Worm (Caenorhabditis elegans) whole organism, L4 larva: Measurements from ENCODE around the gene zmp-2.

Experiments used
- D1046.2 ChIP-seq: fragments of 200-800 bp; sonication (Bioruptor generic); IDR thresholded peaks from 2 replicates; pipeline ENCODE4 v1.3.6; 2022; ENCODE audit warnings: missing genetic modification characterization, missing compliant biosample characterization
- F44E2.7 ChIP-seq: fragments of 200-800 bp; sonication (Bioruptor generic); IDR thresholded peaks from 2 replicates; pipeline ENCODE4 v2.1.2; 2022; ENCODE audit warnings: missing genetic modification characterization, missing compliant biosample characterization
- Y105C5A.15 ChIP-seq: fragments of 200-800 bp; sonication (Bioruptor generic); IDR thresholded peaks from 2 replicates; pipeline ENCODE4 v1.3.6; 2022; ENCODE audit warnings: missing genetic modification characterization, missing compliant biosample characterization
- Y48G9A.11 ChIP-seq: fragments of 200-800 bp; sonication (Bioruptor generic); IDR thresholded peaks from 2 replicates; pipeline ENCODE4 v1.3.6; 2022; ENCODE audit warnings: missing genetic modification reagents, missing genetic modification characterization, missing compliant biosample characterization
- Y75B8A.6 ChIP-seq: fragments of 200-800 bp; sonication (Bioruptor generic); IDR thresholded peaks from 2 replicates; pipeline ENCODE4 v1.3.6; 2022; ENCODE audit warnings: missing genetic modification reagents, missing genetic modification characterization, missing compliant biosample characterization
- arid-1 ChIP-seq: fragments of 200-800 bp; sonication (Bioruptor generic); conservative IDR thresholded peaks from 2 replicates; pipeline ENCODE4 v1.3.6; 2022; ENCODE audit warnings: missing genetic modification reagents, missing genetic modification characterization, missing compliant biosample characterization
- ceh-32 ChIP-seq: sonication (generic microtip); optimal IDR thresholded peaks from 2 replicates; lab custom pipeline; 2016; ENCODE audit warnings: mild to moderate bottlenecking, missing genetic modification characterization, missing compliant biosample characterization; ENCODE audit not compliant: poor library complexity
- cey-2 ChIP-seq: sonication (generic microtip); optimal IDR thresholded peaks from 3 replicates; lab custom pipeline; 2017; ENCODE audit warnings: missing genetic modification characterization, mild to moderate bottlenecking, missing compliant biosample characterization, antibody characterized with exemption, borderline replicate concordance; ENCODE audit not compliant: insufficient read depth
- ctbp-1 ChIP-seq: fragments of 200-800 bp; sonication (Bioruptor generic); IDR thresholded peaks from 2 replicates; pipeline ENCODE4 v1.3.6; 2022; ENCODE audit warnings: missing genetic modification reagents, missing genetic modification characterization, missing compliant biosample characterization
- daf-16 ChIP-seq, 3 experiments: sonication (generic microtip); optimal IDR thresholded peaks; 2 replicates each; lab custom pipeline; 2016 to 2017; ENCODE audit warnings: missing genetic modification characterization in 3 of 3, missing genetic modification reagents in 3 of 3, mild to moderate bottlenecking in 2 of 3, missing compliant biosample characterization in 2 of 3, missing biosample characterization in 1 of 3, moderate library complexity in 1 of 3
- dmd-6 ChIP-seq: fragments of 200-800 bp; sonication (Bioruptor generic); IDR thresholded peaks from 2 replicates; pipeline ENCODE4 v1.3.6; 2022; ENCODE audit warnings: missing genetic modification reagents, missing genetic modification characterization, missing compliant biosample characterization
- duxl-1 ChIP-seq: sonication (generic microtip); optimal IDR thresholded peaks from 2 replicates; lab custom pipeline; 2016; ENCODE audit warnings: mild to moderate bottlenecking, missing genetic modification characterization, moderate library complexity, missing compliant biosample characterization; ENCODE audit not compliant: poor library complexity
- dve-1 ChIP-seq: sonication (generic microtip); optimal IDR thresholded peaks from 2 replicates; lab custom pipeline; 2017; ENCODE audit warnings: antibody characterized with exemption, mild to moderate bottlenecking, missing genetic modification characterization, missing compliant biosample characterization; ENCODE audit not compliant: insufficient read depth
- egl-43 ChIP-seq: fragments of 200-800 bp; sonication (Bioruptor generic); IDR thresholded peaks from 2 replicates; pipeline ENCODE4 v1.3.6; 2022; ENCODE audit warnings: missing genetic modification reagents, missing genetic modification characterization, missing compliant biosample characterization
- fkh-10 ChIP-seq: fragments of 150-350 bp; optimal IDR thresholded peaks from 2 replicates; lab custom pipeline; 2014; ENCODE audit warnings: missing biosample characterization, missing genetic modification reagents, missing genetic modification characterization
- fos-1 ChIP-seq: fragments of 150-350 bp; optimal IDR thresholded peaks from 2 replicates; lab custom pipeline; 2014; ENCODE audit warnings: missing biosample characterization, missing genetic modification characterization
- gei-8 ChIP-seq: fragments of 200-800 bp; sonication (Bioruptor generic); optimal IDR thresholded peaks from 2 replicates; lab custom pipeline; 2018; ENCODE audit warnings: mild to moderate bottlenecking, missing genetic modification characterization, missing compliant biosample characterization
- hlh-11 ChIP-seq: fragments of 200-800 bp; sonication (Bioruptor generic); optimal IDR thresholded peaks from 2 replicates; lab custom pipeline; 2018; ENCODE audit warnings: mild to moderate bottlenecking, missing genetic modification characterization, missing compliant biosample characterization
- hlh-30 ChIP-seq: sonication (generic microtip); optimal IDR thresholded peaks from 2 replicates; lab custom pipeline; 2017; ENCODE audit warnings: antibody characterized with exemption, mild to moderate bottlenecking, missing genetic modification characterization, missing compliant biosample characterization; ENCODE audit not compliant: insufficient read depth
- lim-7 ChIP-seq: fragments of 200-800 bp; sonication (Bioruptor generic); IDR thresholded peaks from 2 replicates; pipeline ENCODE4 v1.3.6; 2022; ENCODE audit warnings: missing genetic modification characterization, missing compliant biosample characterization
- lin-1 ChIP-seq: fragments of 200-800 bp; sonication (Bioruptor generic); IDR thresholded peaks from 2 replicates; pipeline ENCODE4 v1.3.6; 2022; ENCODE audit warnings: missing genetic modification reagents, missing genetic modification characterization, missing compliant biosample characterization
- lin-29 ChIP-seq: fragments of 200-800 bp; sonication (Bioruptor generic); IDR thresholded peaks from 2 replicates; pipeline ENCODE4 v1.3.6; 2022; ENCODE audit warnings: missing genetic modification reagents, missing genetic modification characterization, missing compliant biosample characterization
- lin-38 ChIP-seq: fragments of 200-800 bp; sonication (Bioruptor generic); IDR thresholded peaks from 2 replicates; pipeline ENCODE4 v1.3.6; 2022; ENCODE audit warnings: missing genetic modification reagents, missing genetic modification characterization, missing compliant biosample characterization
- madf-5 ChIP-seq, 2 experiments: fragments of 200-800 bp; sonication (Bioruptor generic); IDR thresholded peaks; 2 replicates each; pipeline ENCODE4 v1.3.6; 2022; ENCODE audit warnings: missing compliant biosample characterization in 2 of 2, missing genetic modification characterization in 2 of 2
- mep-1 ChIP-seq: fragments of 150-350 bp; sonication (generic microtip); optimal IDR thresholded peaks from 3 replicates; lab custom pipeline; 2014; ENCODE audit warnings: missing biosample characterization, missing genetic modification characterization
- mxl-3 ChIP-seq: fragments of 200-800 bp; sonication (Bioruptor generic); optimal IDR thresholded peaks from 2 replicates; lab custom pipeline; 2018; ENCODE audit warnings: mild to moderate bottlenecking, missing genetic modification characterization, missing compliant biosample characterization
- nhr-10 ChIP-seq: fragments of 150-350 bp; optimal IDR thresholded peaks from 2 replicates; lab custom pipeline; 2014; ENCODE audit warnings: missing biosample characterization, missing genetic modification characterization
- nhr-111 ChIP-seq: fragments of 200-800 bp; sonication (Bioruptor generic); optimal IDR thresholded peaks from 2 replicates; lab custom pipeline; 2018; ENCODE audit warnings: mild to moderate bottlenecking, missing genetic modification characterization, missing compliant biosample characterization
- nhr-28 ChIP-seq: fragments of 150-350 bp; optimal IDR thresholded peaks from 2 replicates; lab custom pipeline; 2014; ENCODE audit warnings: missing biosample characterization, missing genetic modification characterization
- nhr-41 ChIP-seq: fragments of 200-800 bp; sonication (Bioruptor generic); IDR thresholded peaks from 2 replicates; pipeline ENCODE4 v1.3.6; 2022; ENCODE audit warnings: missing genetic modification reagents, missing genetic modification characterization, missing compliant biosample characterization
- nhr-48 ChIP-seq: sonication (generic microtip); optimal IDR thresholded peaks from 2 replicates; lab custom pipeline; 2016; ENCODE audit warnings: mild to moderate bottlenecking, missing genetic modification characterization, missing compliant biosample characterization
- nhr-6 ChIP-seq: fragments of 150-350 bp; optimal IDR thresholded peaks from 2 replicates; lab custom pipeline; 2014; ENCODE audit warnings: missing biosample characterization, missing genetic modification characterization
- pha-4 ChIP-seq, 2 experiments: fragments of 150-350 bp in 1 of 2; fragments of 200-800 bp in 1 of 2; sonication (Bioruptor generic) in 1 of 2; IDR thresholded peaks in 1 of 2; optimal IDR thresholded peaks in 1 of 2; 2 replicates each; pipeline versions ENCODE4 v1.3.6 to Lab custom; 2014 to 2022; ENCODE audit warnings: missing genetic modification characterization in 2 of 2, missing genetic modification reagents in 2 of 2, missing biosample characterization in 1 of 2, missing compliant biosample characterization in 1 of 2
- php-3 ChIP-seq: fragments of 200-800 bp; sonication (Bioruptor generic); IDR thresholded peaks from 2 replicates; pipeline ENCODE4 v1.3.6; 2022; ENCODE audit warnings: missing genetic modification reagents, missing genetic modification characterization, missing compliant biosample characterization
- pqm-1 ChIP-seq: sonication (generic microtip); optimal IDR thresholded peaks from 2 replicates; lab custom pipeline; 2017; ENCODE audit warnings: missing biosample characterization, missing genetic modification characterization
- saeg-2 ChIP-seq: fragments of 200-800 bp; sonication (Bioruptor generic); IDR thresholded peaks from 2 replicates; pipeline ENCODE4 v1.3.6; 2022; ENCODE audit warnings: missing genetic modification reagents, missing genetic modification characterization, missing compliant biosample characterization
- snpc-1.2 ChIP-seq: fragments of 200-800 bp; sonication (Bioruptor generic); IDR thresholded peaks from 2 replicates; pipeline ENCODE4 v1.3.6; 2022; ENCODE audit warnings: missing genetic modification reagents, missing genetic modification characterization, missing compliant biosample characterization
- snpc-4 ChIP-seq: fragments of 150-350 bp; optimal IDR thresholded peaks from 2 replicates; lab custom pipeline; 2014; ENCODE audit warnings: missing biosample characterization, missing genetic modification characterization
- tra-1 ChIP-seq: fragments of 200-800 bp; sonication (Bioruptor generic); IDR thresholded peaks from 2 replicates; pipeline ENCODE4 v1.3.6; 2022; ENCODE audit warnings: missing genetic modification reagents, missing genetic modification characterization, missing compliant biosample characterization
- unc-62 ChIP-seq, 3 experiments: fragments of 150-350 bp in 1 of 3; sonication (generic microtip); optimal IDR thresholded peaks in 2 of 3; peaks in 1 of 3; 1 replicate in 1 of 3; 2 replicates in 2 of 3; lab custom pipeline; 2014 to 2017; ENCODE audit warnings: missing biosample characterization in 3 of 3, missing genetic modification characterization in 3 of 3, missing genetic modification reagents in 3 of 3, missing genotype in 1 of 3
- ztf-7 ChIP-seq: fragments of 150-350 bp; optimal IDR thresholded peaks from 2 replicates; lab custom pipeline; 2014; ENCODE audit warnings: missing biosample characterization, missing genetic modification characterization

The zmp-2 gene

DNA sequence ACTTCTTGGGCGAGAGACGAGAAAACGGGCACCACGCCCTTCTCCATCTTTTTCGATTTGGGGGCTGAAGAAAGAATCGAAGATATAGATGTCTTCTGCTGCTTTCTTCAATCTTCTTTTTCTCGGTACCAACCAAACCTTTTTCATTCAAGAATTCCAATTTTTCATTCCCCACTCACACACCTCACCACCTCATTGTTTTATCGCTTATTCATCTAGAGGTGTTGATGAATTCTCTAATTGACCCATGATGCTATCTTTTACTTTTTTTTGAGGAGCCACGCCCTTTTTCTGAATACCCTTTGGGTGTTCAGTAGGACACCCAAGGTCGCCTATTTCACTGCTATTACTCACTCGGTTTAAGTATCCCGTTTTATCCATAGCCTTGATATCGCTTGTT, 15.3 kb downstream of the zmp-2 start:
- no peak for TF ChIP-seq nhr-28 (tag; lab: Kevin White, UChicago)
- TF ChIP-seq unc-62 (GFP tag; optimal IDR thresholded peaks at IDR 0.05 in 1 of 2; lab: Kevin White, UChicago) = peak in 1 of 2 experiments; percentile 28
- TF ChIP-seq unc-62 (tag; optimal IDR thresholded peaks at IDR 0.05; lab: Kevin White, UChicago) = no peak

DNA sequence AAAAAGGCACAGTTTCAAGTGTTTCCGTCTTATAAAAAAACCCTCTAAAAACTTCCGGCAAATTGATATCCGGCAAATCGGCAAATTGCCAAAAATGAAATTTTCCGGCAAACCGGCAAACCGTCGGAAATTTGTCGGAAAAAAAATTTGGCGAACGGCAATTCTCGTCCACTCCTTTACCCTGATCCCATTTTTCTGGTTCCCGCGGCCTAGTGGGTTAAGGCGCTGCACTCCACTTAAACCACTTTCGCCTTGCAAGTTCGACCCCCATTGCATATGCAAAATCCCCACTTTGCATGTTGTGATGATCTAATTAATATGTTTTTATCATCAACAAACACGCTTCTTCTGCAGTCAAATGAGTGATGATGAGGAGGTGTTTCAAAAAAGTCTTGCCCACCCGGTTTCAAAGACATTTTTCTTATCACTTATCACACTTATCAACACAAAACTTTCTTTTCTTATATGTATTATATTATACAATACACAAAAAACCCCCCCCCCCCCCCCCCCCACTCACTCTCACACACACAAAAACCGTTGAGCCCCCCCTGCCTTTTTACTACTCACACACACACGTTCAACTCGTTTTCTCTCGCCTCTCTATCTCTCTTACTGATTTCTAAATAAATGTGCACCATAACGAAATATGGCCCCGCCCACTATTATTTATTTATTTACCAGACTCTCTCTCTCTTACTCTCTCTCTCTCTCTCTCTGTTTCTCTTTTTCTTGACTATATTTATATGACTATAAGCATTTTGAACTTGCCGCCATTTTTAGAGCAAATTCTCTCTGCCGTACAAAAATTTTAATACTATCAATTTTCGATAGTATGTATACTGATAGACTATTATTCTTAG, 16.8 kb downstream of the zmp-2 start:
- TF ChIP-seq Y75B8A.6 (GFP tag; lab: Robert Waterston, UW) (no peak), snpc-1.2 (GFP tag; lab: Robert Waterston, UW) (no peak), D1046.2 (GFP tag; lab: Robert Waterston, UW) (no peak), nhr-111 (GFP tag; lab: Kevin White, UChicago) (no peak), pqm-1 (tag; lab: Kevin White, UChicago) (peak; percentile 16), pha-4 (GFP tag; IDR thresholded peaks at IDR 0.05; lab: Robert Waterston, UW) (no peak), pha-4 (tag; optimal IDR thresholded peaks at IDR 0.05; lab: Kevin White, UChicago) (peak; percentile 36), nhr-41 (GFP tag; lab: Robert Waterston, UW) (no peak), daf-16 (GFP tag; optimal IDR thresholded peaks at IDR 0.05; lab: Kevin White, UChicago) (no peak), daf-16 (tag; optimal IDR thresholded peaks at IDR 0.05; lab: Kevin White, UChicago) (peak; percentile 71), tra-1 (0 out of 2 replicates have a peak, but pooled peaks have one; percentile 5), lim-7 (no peak), madf-5 (GFP tag; IDR thresholded peaks at IDR 0.05; lab: Robert Waterston, UW) (no peak), hlh-11 (tag; lab: Kevin White, UChicago) (peak; percentile 60), nhr-6 (no peak), nhr-48 (tag; lab: Kevin White, UChicago) (no peak)
- TF ChIP-seq, all 104 proteins: peak for 5

DNA sequence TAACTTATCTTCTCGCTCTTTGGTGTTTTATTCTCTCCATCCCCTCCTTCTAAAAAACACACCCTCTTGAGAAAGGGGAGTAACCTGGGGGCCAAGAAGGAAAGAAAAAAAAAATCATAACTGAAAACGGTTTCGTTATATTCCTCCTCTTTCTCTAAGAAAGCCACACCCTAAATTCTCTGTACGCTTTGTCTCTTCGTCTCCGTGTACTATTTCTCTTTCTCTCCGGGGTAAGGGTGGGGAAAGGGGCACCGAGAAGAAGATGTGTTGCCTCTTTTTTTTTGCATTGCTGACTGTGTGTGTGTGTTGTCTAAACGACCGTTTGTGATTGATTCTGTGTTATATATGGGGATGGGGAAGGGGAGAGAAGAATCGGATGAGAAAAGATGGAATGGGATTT, 20.0 kb downstream of the zmp-2 start:
- TF ChIP-seq lin-38 (GFP tag; lab: Robert Waterston, UW) (no peak), nhr-10 (no peak), nhr-41 (GFP tag; lab: Robert Waterston, UW) (no peak), hlh-11 (tag; lab: Kevin White, UChicago) (peak; percentile 18), nhr-6 (no peak), ztf-7 (tag; lab: Kevin White, UChicago) (no peak), ceh-32 (tag; lab: Kevin White, UChicago) (no peak), mep-1 (tag; lab: Kevin White, UChicago) (no peak), Y105C5A.15 (GFP tag; lab: Robert Waterston, UW) (no peak), cey-2 (no peak), dmd-6 (GFP tag; lab: Robert Waterston, UW) (peak; percentile 13; the same call in 1 of the 2 replicates), fkh-10 (GFP tag; lab: Kevin White, UChicago) (no peak), arid-1 (no peak), lin-29 (GFP tag; lab: Robert Waterston, UW) (no peak), fos-1 (tag; lab: Kevin White, UChicago) (no peak), ctbp-1 (GFP tag; lab: Robert Waterston, UW) (no peak), lin-1 (GFP tag; lab: Robert Waterston, UW) (no peak), php-3 (GFP tag; lab: Robert Waterston, UW) (no peak), daf-16 (GFP tag; optimal IDR thresholded peaks at IDR 0.05; lab: Kevin White, UChicago) (no peak), daf-16 (tag; optimal IDR thresholded peaks at IDR 0.05; lab: Kevin White, UChicago) (no peak), egl-43 (GFP tag; lab: Robert Waterston, UW) (no peak), mxl-3 (GFP tag; lab: Kevin White, UChicago) (peak; percentile 56), gei-8 (GFP tag; lab: Kevin White, UChicago) (no peak), Y48G9A.11 (GFP tag; lab: Robert Waterston, UW) (no peak), hlh-30 (tag; lab: Kevin White, UChicago) (no peak), nhr-28 (tag; lab: Kevin White, UChicago) (peak; percentile 51), saeg-2 (GFP tag; lab: Robert Waterston, UW) (no peak), duxl-1 (tag; lab: Kevin White, UChicago) (no peak), dve-1 (tag; lab: Kevin White, UChicago) (peak; percentile 4), unc-62 (GFP tag; optimal IDR thresholded peaks at IDR 0.05 in 1 of 2; lab: Kevin White, UChicago) (peak in 1 of 2 experiments; percentile 58), unc-62 (tag; optimal IDR thresholded peaks at IDR 0.05; lab: Kevin White, UChicago) (no peak), F44E2.7 (GFP tag; lab: Robert Waterston, UW) (no peak), tra-1 (0 out of 2 replicates have a peak, but pooled peaks have one; percentile 43), snpc-4 (tag; lab: Kevin White, UChicago) (no peak)
